ENCODE assay signal across 4 fruit fly cellular contexts in genomic region chr3R:5617923-5618623, dm6.
TF ChIP-seq lines count a peak whose summit lies in the region.

No protein-coding gene starts in this region.

- TF ChIP-seq CTCF in whole organism, embryonic (GFP tag; optimal IDR thresholded peaks at IDR 0.05; lab: Kevin White, UChicago): no peak

TF ChIP-seq in whole organism, embryonic, 481 proteins besides CTCF, POLR2A, EP300 and RAD21:
- TF ChIP-seq grau (tag; optimal IDR thresholded peaks at IDR 0.05; lab: Kevin White, UChicago) (peak; percentile 47), CG6175 (GFP tag; IDR thresholded peaks at IDR 0.05; lab: Robert Waterston, UW) (0 out of 3 replicates have a peak, but pooled peaks have one; percentile 8), CG2202 (tag; optimal IDR thresholded peaks at IDR 0.05; lab: Kevin White, UChicago) (no peak), HmgD (GFP tag; optimal IDR thresholded peaks at IDR 0.05; lab: Kevin White, UChicago) (no peak), pan (optimal IDR thresholded peaks at IDR 0.05; lab: Kevin White, UChicago) (no peak), pan (GFP tag; optimal IDR thresholded peaks at IDR 0.05 in 1 of 2, IDR thresholded peaks at IDR 0.05 in 1 of 2) (peak in 1 of 2 experiments; percentile 14), sens (GFP tag; lab: Kevin White, UChicago) (peak; percentile 68), Ets65A (GFP tag; lab: Kevin White, UChicago) (peak; percentile 50), sug (tag; optimal IDR thresholded peaks at IDR 0.05; lab: Kevin White, UChicago) (no peak), CG10366 (GFP tag; IDR thresholded peaks at IDR 0.05; lab: Robert Waterston, UW) (no peak), eve (GFP tag; optimal IDR thresholded peaks at IDR 0.05; lab: Kevin White, UChicago) (no peak), row (GFP tag; IDR thresholded peaks at IDR 0.05; lab: Robert Waterston, UW) (0 out of 3 replicates have a peak, but pooled peaks have one; percentile 30), hkb (optimal IDR thresholded peaks at IDR 0.05; lab: Kevin White, UChicago) (no peak), hkb (GFP tag; IDR thresholded peaks at IDR 0.05; lab: Robert Waterston, UW) (no peak), prd (optimal IDR thresholded peaks at IDR 0.05; lab: Kevin White, UChicago) (no peak), prd (GFP tag; IDR thresholded peaks at IDR 0.05; lab: Robert Waterston, UW) (peak; percentile 23; the same call in 1 of the 3 replicates), Drgx (GFP tag; IDR thresholded peaks at IDR 0.05; lab: Robert Waterston, UW) (peak; percentile 67), ara (GFP tag; IDR thresholded peaks at IDR 0.05; lab: Robert Waterston, UW) (0 out of 2 replicates have a peak, but pooled peaks have one; percentile 34)

TF ChIP-seq in whole organism, prepupa, 60 proteins besides CTCF, POLR2A, EP300 and RAD21 (continues in another document):
- TF ChIP-seq CG8319 (GFP tag; optimal IDR thresholded peaks at IDR 0.05; lab: Kevin White, UChicago): no peak
- peak; percentile 40 for TF ChIP-seq lz (GFP tag; optimal IDR thresholded peaks at IDR 0.05; lab: Kevin White, UChicago)
- peak; percentile 23 for TF ChIP-seq CG8632 (GFP tag; optimal IDR thresholded peaks at IDR 0.05; lab: Kevin White, UChicago)
- peak; percentile 57 for TF ChIP-seq CG15336 (GFP tag; IDR thresholded peaks at IDR 0.05; lab: Robert Waterston, UW)
- TF ChIP-seq dac (GFP tag; optimal IDR thresholded peaks at IDR 0.05; lab: Kevin White, UChicago): peak; percentile 22
- TF ChIP-seq CG32006 (GFP tag; optimal IDR thresholded peaks at IDR 0.05; lab: Kevin White, UChicago): peak; percentile 68
- TF ChIP-seq eg (GFP tag; IDR thresholded peaks at IDR 0.05; lab: Robert Waterston, UW): peak; percentile 55; the same call in 1 of the 3 replicates
- no peak for TF ChIP-seq Blimp-1 (GFP tag; optimal IDR thresholded peaks at IDR 0.05; lab: Kevin White, UChicago)
- peak; percentile 18 for TF ChIP-seq achi (GFP tag; optimal IDR thresholded peaks at IDR 0.05; lab: Kevin White, UChicago)
- TF ChIP-seq CG7368 (GFP tag; optimal IDR thresholded peaks at IDR 0.05; lab: Kevin White, UChicago): no peak
- TF ChIP-seq CG9139 (GFP tag; optimal IDR thresholded peaks at IDR 0.05; lab: Kevin White, UChicago): no peak
- TF ChIP-seq Hr38 (GFP tag; optimal IDR thresholded peaks at IDR 0.05; lab: Kevin White, UChicago): no peak
- TF ChIP-seq OdsH (GFP tag; optimal IDR thresholded peaks at IDR 0.05; lab: Kevin White, UChicago): peak; percentile 49
- peak; percentile 52 for TF ChIP-seq Met (GFP tag; optimal IDR thresholded peaks at IDR 0.05; lab: Kevin White, UChicago)
- peak; percentile 32 for TF ChIP-seq Ets96B (tag; optimal IDR thresholded peaks at IDR 0.05; lab: Kevin White, UChicago)
- TF ChIP-seq Sox15 (GFP tag; optimal IDR thresholded peaks at IDR 0.05; lab: Kevin White, UChicago): peak; percentile 15
- TF ChIP-seq CG11902 (GFP tag; optimal IDR thresholded peaks at IDR 0.05; lab: Kevin White, UChicago): peak; percentile 34
- TF ChIP-seq CG16779 (tag; optimal IDR thresholded peaks at IDR 0.05; lab: Kevin White, UChicago): no peak
- peak; percentile 34 for TF ChIP-seq Lpt (GFP tag; optimal IDR thresholded peaks at IDR 0.05; lab: Kevin White, UChicago)
- TF ChIP-seq CG3919 (GFP tag; optimal IDR thresholded peaks at IDR 0.05; lab: Kevin White, UChicago): peak; percentile 57
- no peak for TF ChIP-seq fd59A (GFP tag; optimal IDR thresholded peaks at IDR 0.05; lab: Kevin White, UChicago)
- TF ChIP-seq fd85E (GFP tag; optimal IDR thresholded peaks at IDR 0.05; lab: Kevin White, UChicago): no peak
- TF ChIP-seq acj6 (GFP tag; optimal IDR thresholded peaks at IDR 0.05; lab: Kevin White, UChicago): peak; percentile 45
- TF ChIP-seq CG34406 (GFP tag; optimal IDR thresholded peaks at IDR 0.05; lab: Kevin White, UChicago): peak; percentile 18
- TF ChIP-seq CG6276 (GFP tag; optimal IDR thresholded peaks at IDR 0.05; lab: Kevin White, UChicago): peak; percentile 34

TF ChIP-seq in whole organism, pupa, 21 proteins besides CTCF, POLR2A, EP300 and RAD21:
- peak; percentile 7 for TF ChIP-seq gl (tag; optimal IDR thresholded peaks at IDR 0.05; lab: Kevin White, UChicago)
- peak; percentile 32 for TF ChIP-seq CG9948 (tag; optimal IDR thresholded peaks at IDR 0.05; lab: Kevin White, UChicago)
- TF ChIP-seq CG10348 (GFP tag; IDR thresholded peaks at IDR 0.05; lab: Robert Waterston, UW): no peak
- no peak for TF ChIP-seq rn (GFP tag; IDR thresholded peaks at IDR 0.05; lab: Robert Waterston, UW)
- TF ChIP-seq CG13204 (GFP tag; optimal IDR thresholded peaks at IDR 0.05; lab: Kevin White, UChicago): no peak
- TF ChIP-seq Pif1B (GFP tag; optimal IDR thresholded peaks at IDR 0.05; lab: Kevin White, UChicago): no peak
- TF ChIP-seq CG34367 (tag; optimal IDR thresholded peaks at IDR 0.05; lab: Kevin White, UChicago): no peak
- peak; percentile 63 for TF ChIP-seq fd96Ca (GFP tag; IDR thresholded peaks at IDR 0.05; lab: Robert Waterston, UW)
- TF ChIP-seq Ets98B (GFP tag; IDR thresholded peaks at IDR 0.05; lab: Robert Waterston, UW): peak; percentile 55
- no peak for TF ChIP-seq EcR (GFP tag; optimal IDR thresholded peaks at IDR 0.05; lab: Kevin White, UChicago)
- TF ChIP-seq Pif1A (GFP tag; optimal IDR thresholded peaks at IDR 0.05; lab: Kevin White, UChicago): peak; percentile 16
- TF ChIP-seq D1 (tag; optimal IDR thresholded peaks at IDR 0.05; lab: Kevin White, UChicago): no peak
- TF ChIP-seq CG15710 (tag; optimal IDR thresholded peaks at IDR 0.05; lab: Kevin White, UChicago): peak; percentile 50
- peak; percentile 22 for TF ChIP-seq Snoo (tag; optimal IDR thresholded peaks at IDR 0.05; lab: Kevin White, UChicago)
- TF ChIP-seq CG4496 (GFP tag; IDR thresholded peaks at IDR 0.05; lab: Robert Waterston, UW): peak; percentile 46; the same call in 2 of the 3 replicates
- no peak for TF ChIP-seq CG12605 (GFP tag; IDR thresholded peaks at IDR 0.05; lab: Robert Waterston, UW)
- TF ChIP-seq CG8301 (tag; optimal IDR thresholded peaks at IDR 0.05; lab: Kevin White, UChicago): peak; percentile 53
- peak; percentile 22 for TF ChIP-seq CG17806 (tag; optimal IDR thresholded peaks at IDR 0.05; lab: Kevin White, UChicago)
- TF ChIP-seq CG32121 (GFP tag; IDR thresholded peaks at IDR 0.05; lab: Robert Waterston, UW): peak; percentile 56
- TF ChIP-seq CG14655 (GFP tag; optimal IDR thresholded peaks at IDR 0.05; lab: Kevin White, UChicago): no peak
- peak; percentile 34 for TF ChIP-seq CG8159 (tag; optimal IDR thresholded peaks at IDR 0.05; lab: Kevin White, UChicago)

TF ChIP-seq in whole organism, wandering third instar larva, 38 proteins besides CTCF, POLR2A, EP300 and RAD21:
- TF ChIP-seq psq (GFP tag; optimal IDR thresholded peaks at IDR 0.05; lab: Kevin White, UChicago) (no peak), Jra (GFP tag; optimal IDR thresholded peaks at IDR 0.05; lab: Kevin White, UChicago) (no peak), GATAd (GFP tag; optimal IDR thresholded peaks at IDR 0.05; lab: Kevin White, UChicago) (no peak), Vsx2 (GFP tag; optimal IDR thresholded peaks at IDR 0.05; lab: Kevin White, UChicago; ENCODE audit: partially characterized antibody) (no peak), br (GFP tag; optimal IDR thresholded peaks at IDR 0.05; lab: Kevin White, UChicago) (no peak), CrebA (GFP tag; optimal IDR thresholded peaks at IDR 0.05; lab: Kevin White, UChicago; ENCODE audit: borderline replicate concordance) (no peak), woc (GFP tag; optimal IDR thresholded peaks at IDR 0.05; lab: Kevin White, UChicago) (no peak), Sp1 (GFP tag; optimal IDR thresholded peaks at IDR 0.05; lab: Kevin White, UChicago) (no peak), dmrt93B (GFP tag; optimal IDR thresholded peaks at IDR 0.05; lab: Kevin White, UChicago) (no peak), foxo (GFP tag; optimal IDR thresholded peaks at IDR 0.05; lab: Kevin White, UChicago) (peak in 1 of 2 experiments; percentile 23), Dfd (GFP tag; optimal IDR thresholded peaks at IDR 0.05; lab: Kevin White, UChicago) (no peak), lola (GFP tag; optimal IDR thresholded peaks at IDR 0.05; lab: Kevin White, UChicago) (no peak), pan (optimal IDR thresholded peaks at IDR 0.05; lab: Kevin White, UChicago) (no peak), Hnf4 (GFP tag; optimal IDR thresholded peaks at IDR 0.05; lab: Kevin White, UChicago) (no peak), brk (GFP tag; optimal IDR thresholded peaks at IDR 0.05; lab: Kevin White, UChicago) (no peak), Rel (GFP tag; optimal IDR thresholded peaks at IDR 0.05; lab: Kevin White, UChicago) (no peak), Rel (tag; optimal IDR thresholded peaks at IDR 0.05; lab: Kevin White, UChicago) (peak; percentile 87), fru (GFP tag; optimal IDR thresholded peaks at IDR 0.05; lab: Kevin White, UChicago) (peak; percentile 12), dsf (GFP tag; optimal IDR thresholded peaks at IDR 0.05; lab: Kevin White, UChicago; ENCODE audit: borderline replicate concordance) (no peak), dl (GFP tag; optimal IDR thresholded peaks at IDR 0.05; lab: Kevin White, UChicago; ENCODE audit: insufficient read depth in 1 of 2, partially characterized antibody in 2 of 2) (no peak), HLH106 (tag; optimal IDR thresholded peaks at IDR 0.05; lab: Kevin White, UChicago) (peak; percentile 6), Abd-B (GFP tag; optimal IDR thresholded peaks at IDR 0.05; lab: Kevin White, UChicago) (no peak), h (GFP tag; optimal IDR thresholded peaks at IDR 0.05; lab: Kevin White, UChicago) (no peak), CG32264 (GFP tag; optimal IDR thresholded peaks at IDR 0.05; lab: Kevin White, UChicago) (no peak), sage (GFP tag; optimal IDR thresholded peaks at IDR 0.05; lab: Kevin White, UChicago) (no peak), N (GFP tag; optimal IDR thresholded peaks at IDR 0.05; lab: Kevin White, UChicago) (no peak), tai (GFP tag; optimal IDR thresholded peaks at IDR 0.05; lab: Kevin White, UChicago) (no peak), rgr (GFP tag; optimal IDR thresholded peaks at IDR 0.05; lab: Kevin White, UChicago) (no peak), ey (GFP tag; optimal IDR thresholded peaks at IDR 0.05; lab: Kevin White, UChicago) (peak; percentile 18), Dif (GFP tag; optimal IDR thresholded peaks at IDR 0.05; lab: Kevin White, UChicago; ENCODE audit: partially characterized antibody) (no peak)

Comparison
In these comparisons a context has a peak if more than half of its experiments do, and no peak if none do; other contexts are left out.
1. Of the 7 proteins assayed by ChIP-seq in both whole organism, embryonic and whole organism, prepupa: peak only in whole organism, embryonic: none; only in whole organism, prepupa: Hr39 and Lpt; in both: none; in neither: 5.